Worm (Caenorhabditis elegans) whole organism, young adult: Measurements from ENCODE around the gene sri-31.

Source experiments
- B0035.1 ChIP-seq: sonication (generic microtip); optimal IDR thresholded peaks from 2 replicates; lab custom pipeline; 2016; ENCODE audit warnings: missing genetic modification characterization, mild to moderate bottlenecking, missing compliant biosample characterization, missing genotype, missing genetic modification reagents
- B0336.3 ChIP-seq: fragments of 200-800 bp; sonication (Bioruptor generic); IDR thresholded peaks from 2 replicates; pipeline ENCODE4 v1.3.6; 2022; ENCODE audit warnings: missing genetic modification characterization, missing compliant biosample characterization
- D2030.7 ChIP-seq: fragments of 200-800 bp; sonication (Bioruptor generic); IDR thresholded peaks from 2 replicates; pipeline ENCODE4 v1.3.6; 2022; ENCODE audit warnings: missing genetic modification reagents, missing genetic modification characterization, missing compliant biosample characterization
- F33H1.4 ChIP-seq: fragments of 200-800 bp; sonication (Bioruptor generic); IDR thresholded peaks from 2 replicates; pipeline ENCODE4 v1.3.6; 2022; ENCODE audit warnings: missing genetic modification reagents, missing genetic modification characterization, missing compliant biosample characterization
- F37B4.10 ChIP-seq: fragments of 200-800 bp; sonication (Bioruptor generic); IDR thresholded peaks from 2 replicates; pipeline ENCODE4 v1.3.6; 2022; ENCODE audit warnings: missing genetic modification characterization, missing compliant biosample characterization
- F49E8.2 ChIP-seq: sonication (generic microtip); optimal IDR thresholded peaks from 3 replicates; lab custom pipeline; 2017; ENCODE audit warnings: missing genetic modification characterization, mild to moderate bottlenecking, missing compliant biosample characterization, antibody characterized with exemption, moderate library complexity; ENCODE audit not compliant: insufficient read depth
- T26A5.8 ChIP-seq: sonication (generic microtip); optimal IDR thresholded peaks from 2 replicates; lab custom pipeline; 2016; ENCODE audit warnings: missing genetic modification characterization, missing compliant biosample characterization
- Y53G8AR.9 ChIP-seq: fragments of 200-800 bp; sonication (Bioruptor generic); conservative IDR thresholded peaks from 2 replicates; pipeline ENCODE4 v1.3.6; 2022; ENCODE audit warnings: missing genetic modification reagents, missing genetic modification characterization, missing compliant biosample characterization
- Y56A3A.18 ChIP-seq: fragments of 200-800 bp; sonication (Bioruptor generic); IDR thresholded peaks from 2 replicates; pipeline ENCODE4 v1.3.6; 2022; ENCODE audit warnings: missing genetic modification reagents, missing genetic modification characterization, missing compliant biosample characterization
- Y95B8A.8 ChIP-seq: fragments of 200-800 bp; sonication (Bioruptor generic); IDR thresholded peaks from 2 replicates; pipeline ENCODE4 v1.3.6; 2022; ENCODE audit warnings: missing genetic modification reagents, missing genetic modification characterization, missing compliant biosample characterization
- akir-1 ChIP-seq: fragments of 200-800 bp; sonication (Bioruptor generic); optimal IDR thresholded peaks from 2 replicates; lab custom pipeline; 2018; ENCODE audit warnings: mild to moderate bottlenecking, missing genetic modification characterization, moderate library complexity, missing compliant biosample characterization
- ama-1 ChIP-seq, 3 experiments: fragments of 150-350 bp in 1 of 3; sonication (generic microtip) in 2 of 3; optimal IDR thresholded peaks; 2 replicates each; lab custom pipeline; 2014 to 2018; ENCODE audit warnings: missing biosample characterization in 2 of 3, missing genetic modification characterization in 2 of 3, missing genetic modification reagents in 2 of 3
- atf-7 ChIP-seq: sonication (generic microtip); optimal IDR thresholded peaks from 2 replicates; lab custom pipeline; 2017; ENCODE audit warnings: mild to moderate bottlenecking, missing genetic modification characterization, missing compliant biosample characterization
- attf-5 ChIP-seq: fragments of 200-800 bp; sonication (Bioruptor generic); optimal IDR thresholded peaks from 2 replicates; lab custom pipeline; 2018; ENCODE audit warnings: mild to moderate bottlenecking, missing genetic modification characterization, missing compliant biosample characterization
- bed-2 ChIP-seq: fragments of 200-800 bp; sonication (Bioruptor generic); IDR thresholded peaks from 2 replicates; pipeline ENCODE4 v1.3.6; 2022; ENCODE audit warnings: missing genetic modification reagents, missing genetic modification characterization, missing compliant biosample characterization
- cebp-1 ChIP-seq, 2 experiments: fragments of 200-800 bp in 1 of 2; sonication (Bioruptor generic) in 1 of 2; sonication (generic microtip) in 1 of 2; IDR thresholded peaks in 1 of 2; optimal IDR thresholded peaks in 1 of 2; 2 replicates each; pipeline versions ENCODE4 v1.3.6 to Lab custom; 2017 to 2022; ENCODE audit warnings: missing compliant biosample characterization in 2 of 2, missing genetic modification characterization in 2 of 2, mild to moderate bottlenecking in 1 of 2, missing genetic modification reagents in 1 of 2, moderate library complexity in 1 of 2
- cebp-2 ChIP-seq: fragments of 200-800 bp; sonication (Bioruptor generic); IDR thresholded peaks from 2 replicates; pipeline ENCODE4 v1.3.6; 2022; ENCODE audit warnings: missing genetic modification characterization, missing compliant biosample characterization
- ceh-40 ChIP-seq: fragments of 200-800 bp; sonication (Bioruptor generic); IDR thresholded peaks from 2 replicates; pipeline ENCODE4 v1.3.6; 2022; ENCODE audit warnings: missing genetic modification characterization, missing compliant biosample characterization
- ceh-58 ChIP-seq: fragments of 200-800 bp; sonication (Bioruptor generic); IDR thresholded peaks from 2 replicates; pipeline ENCODE4 v1.3.6; 2022; ENCODE audit warnings: missing genetic modification characterization, missing compliant biosample characterization
- chd-7 ChIP-seq: sonication (generic microtip); optimal IDR thresholded peaks from 2 replicates; lab custom pipeline; 2016; ENCODE audit warnings: mild to moderate bottlenecking, missing genetic modification characterization, moderate library complexity, missing compliant biosample characterization
- die-1 ChIP-seq: sonication (generic microtip); optimal IDR thresholded peaks from 2 replicates; lab custom pipeline; 2016; ENCODE audit warnings: missing genotype, mild to moderate bottlenecking, missing genetic modification characterization, missing compliant biosample characterization
- dpff-1 ChIP-seq: sonication (generic microtip); optimal IDR thresholded peaks from 2 replicates; lab custom pipeline; 2017; ENCODE audit warnings: mild to moderate bottlenecking, missing genetic modification characterization, missing compliant biosample characterization
- dpl-1 ChIP-seq: fragments of 150-350 bp; optimal IDR thresholded peaks from 2 replicates; lab custom pipeline; 2014; ENCODE audit warnings: missing biosample characterization, missing genetic modification reagents, missing genetic modification characterization
- efl-1 ChIP-seq: fragments of 150-350 bp; optimal IDR thresholded peaks from 2 replicates; lab custom pipeline; 2014; ENCODE audit warnings: missing biosample characterization, missing genetic modification reagents, missing genetic modification characterization
- egl-18 ChIP-seq: fragments of 200-800 bp; sonication (Bioruptor generic); IDR thresholded peaks from 2 replicates; pipeline ENCODE4 v1.3.6; 2022; ENCODE audit warnings: missing genetic modification reagents, missing genetic modification characterization, missing compliant biosample characterization
- ekl-4 ChIP-seq: fragments of 200-800 bp; sonication (Bioruptor generic); IDR thresholded peaks from 2 replicates; pipeline ENCODE4 v1.3.6; 2022; ENCODE audit warnings: missing genetic modification reagents, missing genetic modification characterization, missing compliant biosample characterization
- ets-4 ChIP-seq: fragments of 200-800 bp; sonication (Bioruptor generic); optimal IDR thresholded peaks from 2 replicates; lab custom pipeline; 2018; ENCODE audit warnings: mild to moderate bottlenecking, missing genetic modification characterization, missing compliant biosample characterization
- hlh-12 ChIP-seq: sonication (generic microtip); optimal IDR thresholded peaks from 2 replicates; lab custom pipeline; 2016; ENCODE audit warnings: missing genetic modification characterization, missing compliant biosample characterization
- hlh-26 ChIP-seq: fragments of 200-800 bp; sonication (Bioruptor generic); conservative IDR thresholded peaks from 2 replicates; pipeline ENCODE4 v1.3.6; 2022; ENCODE audit warnings: missing genetic modification reagents, missing genetic modification characterization, missing compliant biosample characterization
- hmg-1.2 ChIP-seq: fragments of 200-800 bp; sonication (Bioruptor generic); IDR thresholded peaks from 2 replicates; pipeline ENCODE4 v1.3.6; 2022; ENCODE audit warnings: missing genetic modification reagents, missing genetic modification characterization, missing compliant biosample characterization
- let-607 ChIP-seq, 2 experiments: fragments of 200-800 bp in 1 of 2; sonication (Bioruptor generic) in 1 of 2; sonication (generic microtip) in 1 of 2; optimal IDR thresholded peaks; 2 replicates each; lab custom pipeline; 2016 to 2018; ENCODE audit warnings: mild to moderate bottlenecking in 2 of 2, missing compliant biosample characterization in 2 of 2, missing genetic modification characterization in 2 of 2, moderate library complexity in 2 of 2, missing genotype in 1 of 2
- lin-54 ChIP-seq: fragments of 200-800 bp; sonication (Bioruptor generic); optimal IDR thresholded peaks from 2 replicates; lab custom pipeline; 2018; ENCODE audit warnings: mild to moderate bottlenecking, missing genetic modification characterization, missing compliant biosample characterization
- lsl-1 ChIP-seq: fragments of 200-800 bp; sonication (Bioruptor generic); optimal IDR thresholded peaks from 2 replicates; lab custom pipeline; 2018; ENCODE audit warnings: mild to moderate bottlenecking, missing genetic modification characterization, moderate library complexity, missing compliant biosample characterization
- madf-6 ChIP-seq: fragments of 200-800 bp; sonication (Bioruptor generic); IDR thresholded peaks from 2 replicates; pipeline ENCODE4 v1.3.6; 2022; ENCODE audit warnings: missing genetic modification reagents, missing genetic modification characterization, missing compliant biosample characterization
- mcd-1 ChIP-seq: fragments of 200-800 bp; sonication (Bioruptor generic); IDR thresholded peaks from 2 replicates; pipeline ENCODE4 v1.3.6; 2022; ENCODE audit warnings: missing genetic modification reagents, missing genetic modification characterization, missing compliant biosample characterization
- nfya-2 ChIP-seq: fragments of 200-800 bp; sonication (Bioruptor generic); IDR thresholded peaks from 2 replicates; pipeline ENCODE4 v1.3.6; 2022; ENCODE audit warnings: missing genetic modification reagents, missing genetic modification characterization, missing compliant biosample characterization
- nhr-27 ChIP-seq: fragments of 200-800 bp; sonication (Bioruptor generic); optimal IDR thresholded peaks from 2 replicates; lab custom pipeline; 2018; ENCODE audit warnings: mild to moderate bottlenecking, missing genetic modification characterization, moderate library complexity, missing compliant biosample characterization
- nhr-80 ChIP-seq: sonication (generic microtip); optimal IDR thresholded peaks from 2 replicates; lab custom pipeline; 2016; ENCODE audit warnings: missing genetic modification characterization, missing compliant biosample characterization
- nhr-90 ChIP-seq: sonication (generic microtip); optimal IDR thresholded peaks from 2 replicates; lab custom pipeline; 2016; ENCODE audit warnings: missing genotype, mild to moderate bottlenecking, missing genetic modification characterization, missing compliant biosample characterization
- pha-4 ChIP-seq: fragments of 150-350 bp; sonication (generic microtip); optimal IDR thresholded peaks from 2 replicates; lab custom pipeline; 2014; ENCODE audit warnings: missing biosample characterization, missing genetic modification reagents, missing genetic modification characterization
- sea-2 ChIP-seq: fragments of 200-800 bp; sonication (Bioruptor generic); IDR thresholded peaks from 2 replicates; pipeline ENCODE4 v1.3.6; 2022; ENCODE audit warnings: missing genetic modification characterization, missing compliant biosample characterization
- snpc-4 ChIP-seq, 5 experiments: fragments of 150-350 bp in 1 of 5; sonication (generic microtip) in 4 of 5; optimal IDR thresholded peaks; 2 replicates each; lab custom pipeline; 2014 to 2018; ENCODE audit warnings: missing genetic modification characterization in 5 of 5, missing biosample characterization in 3 of 5, antibody characterized with exemption in 2 of 5, mild to moderate bottlenecking in 2 of 5, missing compliant biosample characterization in 2 of 5, missing genotype in 2 of 5, moderate library complexity in 2 of 5, missing genetic modification reagents in 1 of 5
- sptf-2 ChIP-seq: fragments of 200-800 bp; sonication (Bioruptor generic); optimal IDR thresholded peaks from 2 replicates; lab custom pipeline; 2018; ENCODE audit warnings: mild to moderate bottlenecking, missing genetic modification characterization, missing compliant biosample characterization
- tbp1 ChIP-seq: fragments of 200-800 bp; sonication (Bioruptor generic); optimal IDR thresholded peaks from 2 replicates; lab custom pipeline; 2018; ENCODE audit warnings: mild to moderate bottlenecking, missing genetic modification characterization, missing compliant biosample characterization
- zim-3 ChIP-seq: sonication (generic microtip); optimal IDR thresholded peaks from 2 replicates; lab custom pipeline; 2017; ENCODE audit warnings: mild to moderate bottlenecking, missing genetic modification characterization, moderate library complexity, missing compliant biosample characterization
- ztf-18 ChIP-seq: sonication (generic microtip); optimal IDR thresholded peaks from 2 replicates; lab custom pipeline; 2016; ENCODE audit warnings: missing genotype, mild to moderate bottlenecking, missing genetic modification characterization, missing compliant biosample characterization
- ztf-22 ChIP-seq: fragments of 200-800 bp; sonication (Bioruptor generic); optimal IDR thresholded peaks from 2 replicates; lab custom pipeline; 2018; ENCODE audit warnings: mild to moderate bottlenecking, missing genetic modification characterization, moderate library complexity, missing compliant biosample characterization

Gene sri-31

ce11 chrII:3076915-3077314, 26.1 kb downstream of the sri-31 start, which contains the start of gene Y25C1A.8 (continued):
- TF ChIP-seq snpc-4 (GFP tag; optimal IDR thresholded peaks at IDR 0.05; lab: Kevin White, UChicago) (peak; percentile 63), snpc-4 (tag; optimal IDR thresholded peaks at IDR 0.05; lab: Kevin White, UChicago) (peak in 3 of 4 experiments; percentile 71 to 73 (median 73)), hmg-1.2 (GFP tag; lab: Robert Waterston, UW) (peak; percentile 75), die-1 (no peak), zim-3 (tag; lab: Kevin White, UChicago) (peak; percentile 53), hlh-26 (no peak), cebp-2 (GFP tag; lab: Robert Waterston, UW) (no peak), attf-5 (GFP tag; lab: Kevin White, UChicago) (peak; percentile 83), madf-6 (GFP tag; lab: Robert Waterston, UW) (peak; percentile 88), ekl-4 (GFP tag; lab: Robert Waterston, UW) (peak; percentile 90; the same call in 1 of the 2 replicates), ceh-58 (GFP tag; lab: Robert Waterston, UW) (no peak), atf-7 (peak; percentile 97), akir-1 (no peak), nhr-90 (tag; lab: Kevin White, UChicago) (no peak), cebp-1 (GFP tag; IDR thresholded peaks at IDR 0.05; lab: Robert Waterston, UW) (peak; percentile 86), cebp-1 (tag; optimal IDR thresholded peaks at IDR 0.05; lab: Kevin White, UChicago) (peak; percentile 95), dpl-1 (GFP tag; lab: Kevin White, UChicago) (peak; percentile 37), let-607 (tag; optimal IDR thresholded peaks at IDR 0.05; lab: Kevin White, UChicago) (peak; percentile 97 to 98), Y53G8AR.9 (peak; percentile 93), ztf-22 (GFP tag; lab: Kevin White, UChicago) (no peak), ceh-40 (GFP tag; lab: Robert Waterston, UW) (no peak), bed-2 (GFP tag; lab: Robert Waterston, UW) (no peak), tbp1 (peak; percentile 71), ztf-18 (peak; percentile 52), B0035.1 (tag; lab: Kevin White, UChicago) (peak; percentile 40), nhr-80 (tag; lab: Kevin White, UChicago) (peak; percentile 41), Y56A3A.18 (GFP tag; lab: Robert Waterston, UW) (no peak; the same call in 1 of the 2 replicates), pha-4 (tag; lab: Kevin White, UChicago) (peak; percentile 24), ets-4 (peak; percentile 78), nhr-27 (tag; lab: Kevin White, UChicago) (no peak), sea-2 (no peak), F37B4.10 (GFP tag; lab: Robert Waterston, UW) (no peak), lin-54 (GFP tag; lab: Kevin White, UChicago) (peak; percentile 90), T26A5.8 (tag; lab: Kevin White, UChicago) (no peak), nfya-2 (GFP tag; lab: Robert Waterston, UW) (no peak), hlh-12 (tag; lab: Kevin White, UChicago) (no peak), B0336.3 (GFP tag; lab: Robert Waterston, UW) (peak; percentile 96), efl-1 (GFP tag; lab: Kevin White, UChicago) (peak; percentile 51), dpff-1 (tag; lab: Kevin White, UChicago) (no peak), egl-18 (GFP tag; lab: Robert Waterston, UW) (no peak), lsl-1 (GFP tag; lab: Kevin White, UChicago) (peak; percentile 97), D2030.7 (GFP tag; lab: Robert Waterston, UW) (peak; percentile 75; the same call in 1 of the 2 replicates), F33H1.4 (peak; percentile 100), F49E8.2 (tag; lab: Kevin White, UChicago) (peak; percentile 70), sptf-2 (GFP tag; lab: Kevin White, UChicago) (no peak), Y95B8A.8 (GFP tag; lab: Robert Waterston, UW) (no peak; the same call in none of the 2 replicates), ama-1 (optimal IDR thresholded peaks at IDR 0.05; lab: Kevin White, UChicago) (no peak), ama-1 (GFP tag; optimal IDR thresholded peaks at IDR 0.05; lab: Kevin White, UChicago) (peak in 1 of 2 experiments; percentile 16), chd-7 (tag; lab: Kevin White, UChicago) (no peak), mcd-1 (GFP tag; lab: Robert Waterston, UW) (peak; percentile 92)
